Fruit fly (Drosophila melanogaster) whole organism, pupa: ENCODE measurements around the gene HP6.
A peak's percentile ranks its signal among the peaks of the same experiment; 100 is the strongest.

Experiments
- CG10348 ChIP-seq: fragments of 200-800 bp; sonication (Bioruptor generic); IDR thresholded peaks from 2 replicates; pipeline ENCODE4 v1.3.6; 2022; ENCODE audit warnings: missing biosample characterization, missing genetic modification characterization
- CG12605 ChIP-seq: fragments of 200-800 bp; sonication (Bioruptor generic); IDR thresholded peaks from 2 replicates; pipeline ENCODE4 v1.3.6; 2022; ENCODE audit warnings: missing biosample characterization, missing genetic modification characterization
- CG13204 ChIP-seq: fragments of 200-800 bp; sonication (Bioruptor generic); optimal IDR thresholded peaks from 2 replicates; lab custom pipeline; 2018; ENCODE audit warnings: missing biosample characterization, mild to moderate bottlenecking, missing genetic modification characterization, moderate library complexity
- CG14655 ChIP-seq: fragments of 200-800 bp; sonication (Bioruptor generic); optimal IDR thresholded peaks from 3 replicates; lab custom pipeline; 2017; ENCODE audit warnings: mild to moderate bottlenecking, missing biosample characterization, missing genetic modification reagents, missing genetic modification characterization
- CG15710 ChIP-seq: fragments of 200-800 bp; sonication (Bioruptor generic); optimal IDR thresholded peaks from 2 replicates; lab custom pipeline; 2018; ENCODE audit warnings: missing biosample characterization, mild to moderate bottlenecking, missing genetic modification characterization, moderate library complexity
- CG17806 ChIP-seq: fragments of 200-800 bp; sonication (Bioruptor generic); optimal IDR thresholded peaks from 2 replicates; lab custom pipeline; 2018; ENCODE audit warnings: missing biosample characterization, mild to moderate bottlenecking, missing genetic modification characterization, moderate library complexity
- CG32121 ChIP-seq: fragments of 200-800 bp; sonication (Bioruptor generic); IDR thresholded peaks from 2 replicates; pipeline ENCODE4 v1.3.6; 2022; ENCODE audit warnings: missing biosample characterization, missing genetic modification characterization
- CG34367 ChIP-seq: fragments of 200-800 bp; sonication (Bioruptor generic); optimal IDR thresholded peaks from 2 replicates; lab custom pipeline; 2018; ENCODE audit warnings: missing biosample characterization, mild to moderate bottlenecking, missing genetic modification characterization
- CG4496 ChIP-seq: fragments of 200-800 bp; sonication (Bioruptor generic); IDR thresholded peaks from 3 replicates; pipeline ENCODE4 v1.3.6; 2022; ENCODE audit warnings: missing biosample characterization, missing genetic modification characterization
- CG8159 ChIP-seq: fragments of 200-800 bp; sonication (Bioruptor generic); optimal IDR thresholded peaks from 3 replicates; lab custom pipeline; 2018; ENCODE audit warnings: missing biosample characterization, mild to moderate bottlenecking, missing genetic modification characterization, moderate library complexity
- CG8301 ChIP-seq: fragments of 200-800 bp; sonication (Bioruptor generic); optimal IDR thresholded peaks from 2 replicates; lab custom pipeline; 2018; ENCODE audit warnings: missing biosample characterization, mild to moderate bottlenecking, missing genetic modification characterization
- CG9948 ChIP-seq: fragments of 200-800 bp; sonication (Bioruptor generic); optimal IDR thresholded peaks from 2 replicates; lab custom pipeline; 2018; ENCODE audit warnings: missing biosample characterization, mild to moderate bottlenecking, missing genetic modification characterization, moderate library complexity
- D1 ChIP-seq: fragments of 200-800 bp; sonication (Bioruptor generic); optimal IDR thresholded peaks from 2 replicates; lab custom pipeline; 2018; ENCODE audit warnings: missing biosample characterization, mild to moderate bottlenecking, missing genetic modification characterization, moderate library complexity
- EcR ChIP-seq: fragments of 200-800 bp; sonication (Bioruptor generic); optimal IDR thresholded peaks from 3 replicates; lab custom pipeline; 2019; ENCODE audit warnings: missing biosample characterization, missing genetic modification characterization, mild to moderate bottlenecking, moderate library complexity, missing genetic modification reagents
- Ets98B ChIP-seq: fragments of 200-800 bp; sonication (Bioruptor generic); IDR thresholded peaks from 2 replicates; pipeline ENCODE4 v1.3.6; 2022; ENCODE audit warnings: missing biosample characterization, missing genetic modification characterization
- Pif1A ChIP-seq: fragments of 200-800 bp; sonication (Bioruptor generic); optimal IDR thresholded peaks from 3 replicates; lab custom pipeline; 2016; ENCODE audit warnings: missing biosample characterization, missing genetic modification characterization
- Pif1B ChIP-seq: fragments of 200-800 bp; sonication (Bioruptor generic); optimal IDR thresholded peaks from 3 replicates; lab custom pipeline; 2016; ENCODE audit warnings: missing biosample characterization, missing genetic modification characterization
- Snoo ChIP-seq: fragments of 200-800 bp; sonication (Bioruptor generic); optimal IDR thresholded peaks from 3 replicates; lab custom pipeline; 2017; ENCODE audit warnings: missing biosample characterization, mild to moderate bottlenecking, missing genetic modification characterization, inconsistent platforms
- fd96Ca ChIP-seq: fragments of 200-800 bp; sonication (Bioruptor generic); IDR thresholded peaks from 3 replicates; pipeline ENCODE4 v1.3.6; 2022; ENCODE audit warnings: missing biosample characterization, missing genetic modification characterization
- gl ChIP-seq: fragments of 200-800 bp; sonication (Bioruptor generic); optimal IDR thresholded peaks from 2 replicates; lab custom pipeline; 2018; ENCODE audit warnings: missing biosample characterization, mild to moderate bottlenecking, missing genetic modification characterization
- rn ChIP-seq: fragments of 200-800 bp; sonication (Bioruptor generic); IDR thresholded peaks from 2 replicates; pipeline ENCODE4 v1.3.6; 2022; ENCODE audit warnings: missing biosample characterization, missing genetic modification characterization

Gene HP6

DNA sequence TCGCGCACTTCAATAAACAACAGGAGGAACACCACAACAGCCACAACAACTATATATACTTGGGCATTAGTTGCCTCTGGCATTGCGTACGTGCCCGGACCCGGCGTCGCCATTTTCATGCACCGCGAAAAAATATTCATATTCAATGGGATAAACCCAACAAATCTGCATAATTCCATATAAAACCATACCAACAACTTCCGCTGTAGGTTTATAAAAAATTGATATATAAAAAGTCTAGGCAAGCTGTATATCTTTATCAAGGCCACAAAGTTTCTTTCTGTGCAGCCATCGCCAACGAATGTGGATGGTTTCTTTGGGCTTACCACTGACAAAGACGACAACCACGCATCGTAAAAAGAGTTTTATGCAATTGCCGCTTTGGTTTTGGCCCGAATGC lies 5.3 kb upstream of the HP6 start:
- TF ChIP-seq CG9948 (tag; lab: Kevin White, UChicago) (peak; percentile 92), CG32121 (GFP tag; lab: Robert Waterston, UW) (peak; percentile 95), Snoo (tag; lab: Kevin White, UChicago) (peak; percentile 50), fd96Ca (GFP tag; lab: Robert Waterston, UW) (peak; percentile 95), CG34367 (tag; lab: Kevin White, UChicago) (peak; percentile 84), CG12605 (GFP tag; lab: Robert Waterston, UW) (peak; percentile 85), CG14655 (GFP tag; lab: Kevin White, UChicago) (peak; percentile 93), CG10348 (GFP tag; lab: Robert Waterston, UW) (peak; percentile 73), CG13204 (GFP tag; lab: Kevin White, UChicago) (peak; percentile 62), CG4496 (GFP tag; lab: Robert Waterston, UW) (peak; percentile 96), gl (tag; lab: Kevin White, UChicago) (peak; percentile 67), CG17806 (peak; percentile 89), CG8301 (tag; lab: Kevin White, UChicago) (peak; percentile 91), rn (GFP tag; lab: Robert Waterston, UW) (peak; percentile 88), EcR (GFP tag; lab: Kevin White, UChicago) (no peak), D1 (tag; lab: Kevin White, UChicago) (peak; percentile 47), CG8159 (tag; lab: Kevin White, UChicago) (peak; percentile 83), Ets98B (peak; percentile 94), CG15710 (tag; lab: Kevin White, UChicago) (peak; percentile 85), Pif1B (GFP tag; lab: Kevin White, UChicago) (peak; percentile 87), Pif1A (GFP tag; lab: Kevin White, UChicago) (peak; percentile 90)

dm6 chr2L:4578974-4579373 lies 956 bp upstream of the HP6 start:
- TF ChIP-seq CG10348 (GFP tag; lab: Robert Waterston, UW) (peak; percentile 43; the same call in 1 of the 2 replicates), CG4496 (GFP tag; lab: Robert Waterston, UW) (peak; percentile 88), CG17806 (peak; percentile 63), CG8159 (tag; lab: Kevin White, UChicago) (peak; percentile 65), fd96Ca (GFP tag; lab: Robert Waterston, UW) (peak; percentile 77), Pif1A (GFP tag; lab: Kevin White, UChicago) (peak; percentile 66), rn (GFP tag; lab: Robert Waterston, UW) (peak; percentile 50; the same call in 1 of the 2 replicates), CG15710 (tag; lab: Kevin White, UChicago) (peak; percentile 62), EcR (GFP tag; lab: Kevin White, UChicago) (no peak), Snoo (tag; lab: Kevin White, UChicago) (peak; percentile 53), CG13204 (GFP tag; lab: Kevin White, UChicago) (no peak), D1 (tag; lab: Kevin White, UChicago) (no peak), Ets98B (peak; percentile 88), CG12605 (GFP tag; lab: Robert Waterston, UW) (peak; percentile 81), CG8301 (tag; lab: Kevin White, UChicago) (peak; percentile 88), gl (tag; lab: Kevin White, UChicago) (no peak), CG32121 (GFP tag; lab: Robert Waterston, UW) (peak; percentile 92), CG9948 (tag; lab: Kevin White, UChicago) (peak; percentile 70), CG34367 (tag; lab: Kevin White, UChicago) (peak; percentile 36), CG14655 (GFP tag; lab: Kevin White, UChicago) (peak; percentile 93), Pif1B (GFP tag; lab: Kevin White, UChicago) (peak; percentile 73)

DNA sequence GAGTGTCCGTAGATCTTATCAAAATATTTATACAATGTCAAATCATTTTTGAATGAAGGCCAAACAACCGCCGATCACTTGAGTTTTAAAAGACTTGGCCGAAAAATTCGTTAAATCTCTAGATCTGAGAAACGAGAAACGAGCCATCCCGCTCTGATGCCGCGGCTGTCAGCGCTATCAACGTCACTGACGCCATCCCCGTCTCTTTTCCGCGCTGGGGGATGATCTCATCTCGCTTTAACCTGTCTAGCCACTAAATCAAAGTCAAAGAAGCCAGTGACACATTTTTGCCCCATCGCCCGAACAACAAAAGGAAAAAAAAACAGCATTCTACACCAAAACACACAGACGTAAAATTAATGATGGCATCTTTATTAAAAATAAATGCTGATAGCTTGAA lies 1.6 kb downstream of the HP6 start:
- TF ChIP-seq rn (GFP tag; lab: Robert Waterston, UW) (no peak), Snoo (tag; lab: Kevin White, UChicago) (no peak), EcR (GFP tag; lab: Kevin White, UChicago) (no peak), CG17806 (no peak), Ets98B (no peak), CG14655 (GFP tag; lab: Kevin White, UChicago) (no peak), CG12605 (GFP tag; lab: Robert Waterston, UW) (no peak)

dm6 chr2L:4573327-4573726 lies 4.7 kb downstream of the HP6 start:
- peak; percentile 37 for TF ChIP-seq EcR (GFP tag; lab: Kevin White, UChicago)
- TF ChIP-seq Pif1A (GFP tag; lab: Kevin White, UChicago): no peak
- no peak for TF ChIP-seq CG34367 (tag; lab: Kevin White, UChicago)

dm6 chr2L:4571316-4571715 lies 6.7 kb downstream of the HP6 start:
- TF ChIP-seq CG8159 (tag; lab: Kevin White, UChicago) (no peak), CG10348 (GFP tag; lab: Robert Waterston, UW) (no peak), Snoo (tag; lab: Kevin White, UChicago) (no peak), CG8301 (tag; lab: Kevin White, UChicago) (no peak), fd96Ca (GFP tag; lab: Robert Waterston, UW) (no peak), CG13204 (GFP tag; lab: Kevin White, UChicago) (no peak), gl (tag; lab: Kevin White, UChicago) (no peak), CG9948 (tag; lab: Kevin White, UChicago) (no peak), CG34367 (tag; lab: Kevin White, UChicago) (no peak), CG15710 (tag; lab: Kevin White, UChicago) (no peak), CG32121 (GFP tag; lab: Robert Waterston, UW) (no peak)

DNA sequence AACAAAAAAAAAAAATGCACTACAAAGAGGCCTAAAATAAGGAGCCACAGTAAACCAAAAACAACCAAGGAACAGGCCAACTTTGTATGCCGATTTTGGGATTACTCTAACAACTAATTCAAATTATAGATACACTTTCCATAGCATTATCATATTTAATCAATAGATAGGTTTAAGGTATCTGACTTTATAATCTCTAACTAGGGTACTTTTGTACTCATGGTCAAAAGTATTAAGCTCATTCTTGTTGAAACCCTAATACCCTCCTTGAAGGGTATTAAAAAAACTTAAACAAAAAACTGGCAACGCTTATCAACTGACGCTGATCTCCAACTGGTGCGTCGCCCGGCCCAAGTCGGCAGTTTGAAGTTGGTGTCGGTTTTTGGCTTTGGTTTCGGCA lies 10.8 kb downstream of the HP6 start:
- TF ChIP-seq Ets98B (no peak; the same call in 1 of the 2 replicates), Snoo (tag; lab: Kevin White, UChicago) (no peak), rn (GFP tag; lab: Robert Waterston, UW) (no peak), Pif1A (GFP tag; lab: Kevin White, UChicago) (peak; percentile 42), CG8159 (tag; lab: Kevin White, UChicago) (peak; percentile 52), CG13204 (GFP tag; lab: Kevin White, UChicago) (no peak), fd96Ca (GFP tag; lab: Robert Waterston, UW) (no peak), CG4496 (GFP tag; lab: Robert Waterston, UW) (peak; percentile 56; the same call in 1 of the 3 replicates), CG15710 (tag; lab: Kevin White, UChicago) (peak; percentile 21), D1 (tag; lab: Kevin White, UChicago) (no peak), EcR (GFP tag; lab: Kevin White, UChicago) (no peak), CG12605 (GFP tag; lab: Robert Waterston, UW) (no peak), CG8301 (tag; lab: Kevin White, UChicago) (peak; percentile 42), CG32121 (GFP tag; lab: Robert Waterston, UW) (no peak), CG14655 (GFP tag; lab: Kevin White, UChicago) (peak; percentile 24), CG10348 (GFP tag; lab: Robert Waterston, UW) (no peak), CG9948 (tag; lab: Kevin White, UChicago) (peak; percentile 14), gl (tag; lab: Kevin White, UChicago) (no peak), Pif1B (GFP tag; lab: Kevin White, UChicago) (no peak), CG17806 (peak; percentile 15), CG34367 (tag; lab: Kevin White, UChicago) (no peak)
